ENCODE assay signal across 3 worm cellular contexts in genomic region chrX:785368-785767, ce11.
TF ChIP-seq lines count a peak whose summit lies in the region.

No protein-coding gene starts in this region.

TF ChIP-seq in whole organism, L1 larva, 84 proteins besides CTCF, POLR2A, EP300 and RAD21 (continued from another document):
- TF ChIP-seq ceh-63 (GFP tag; optimal IDR thresholded peaks at IDR 0.05; lab: Kevin White, UChicago) (no peak), nhr-85 (tag; lab: Kevin White, UChicago) (peak; percentile 68), nhr-28 (tag; optimal IDR thresholded peaks at IDR 0.05; lab: Kevin White, UChicago) (no peak), ceh-82 (tag; optimal IDR thresholded peaks at IDR 0.05; lab: Kevin White, UChicago) (peak in 1 of 3 experiments; percentile 34), snu-23 (GFP tag; optimal IDR thresholded peaks at IDR 0.05; lab: Kevin White, UChicago) (peak; percentile 66), irx-1 (tag; optimal IDR thresholded peaks at IDR 0.05; lab: Kevin White, UChicago) (peak; percentile 13), elt-2 (tag; optimal IDR thresholded peaks at IDR 0.05; lab: Kevin White, UChicago) (no peak), dsc-1 (tag; optimal IDR thresholded peaks at IDR 0.05; lab: Kevin White, UChicago) (peak; percentile 75), pqm-1 (tag; optimal IDR thresholded peaks at IDR 0.05; lab: Kevin White, UChicago) (no peak), efl-3 (GFP tag; optimal IDR thresholded peaks at IDR 0.05; lab: Kevin White, UChicago) (no peak), jun-1 (tag; optimal IDR thresholded peaks at IDR 0.05; lab: Kevin White, UChicago) (no peak), ceh-8 (GFP tag; optimal IDR thresholded peaks at IDR 0.05; lab: Kevin White, UChicago) (peak; percentile 29), alr-1 (tag; optimal IDR thresholded peaks at IDR 0.05; lab: Kevin White, UChicago; ENCODE audit: borderline replicate concordance) (no peak), rnt-1 (tag; optimal IDR thresholded peaks at IDR 0.05; lab: Kevin White, UChicago) (peak; percentile 51), nhr-90 (tag; optimal IDR thresholded peaks at IDR 0.05; lab: Kevin White, UChicago; ENCODE audit: poor library complexity) (peak; percentile 58), dpl-1 (GFP tag; optimal IDR thresholded peaks at IDR 0.05; lab: Kevin White, UChicago) (no peak), snpc-4 (tag; optimal IDR thresholded peaks at IDR 0.05; lab: Kevin White, UChicago) (no peak)

TF ChIP-seq in whole organism, L2 larva, 48 proteins besides CTCF, POLR2A, EP300 and RAD21 (continued from another document):
- peak; percentile 11 for TF ChIP-seq F13H6.1 (tag; optimal IDR thresholded peaks at IDR 0.05; lab: Kevin White, UChicago)
TF ChIP-seq in whole organism, L2 larva: peak in this region for 6.

TF ChIP-seq in whole organism, L4 larva, 104 proteins besides CTCF, POLR2A, EP300 and RAD21 (continued from another document):
- TF ChIP-seq mes-2 (tag; optimal IDR thresholded peaks at IDR 0.05; lab: Kevin White, UChicago; ENCODE audit: poor library complexity, severe bottlenecking) (peak; percentile 34), dmd-8 (GFP tag; IDR thresholded peaks at IDR 0.05; lab: Robert Waterston, UW) (no peak)
